Worm (Caenorhabditis elegans) whole organism, young adult: Measurements from ENCODE around the gene K04A8.20.

Experiments
- B0019.2 ChIP-seq: fragments of 200-800 bp; sonication (Bioruptor generic); conservative IDR thresholded peaks from 2 replicates; pipeline ENCODE4 v1.3.6; 2022; ENCODE audit warnings: missing genetic modification reagents, missing genetic modification characterization, missing compliant biosample characterization
- C06A6.2 ChIP-seq: fragments of 200-800 bp; sonication (Bioruptor generic); conservative IDR thresholded peaks from 2 replicates; pipeline ENCODE4 v1.3.6; 2022; ENCODE audit warnings: missing genetic modification characterization, missing compliant biosample characterization
- C17E4.6 ChIP-seq: fragments of 200-800 bp; sonication (Bioruptor generic); IDR thresholded peaks from 2 replicates; pipeline ENCODE4 v1.3.6; 2022; ENCODE audit warnings: missing genetic modification reagents, missing genetic modification characterization, missing compliant biosample characterization
- F33H1.4 ChIP-seq: fragments of 200-800 bp; sonication (Bioruptor generic); IDR thresholded peaks from 2 replicates; pipeline ENCODE4 v1.3.6; 2022; ENCODE audit warnings: missing genetic modification reagents, missing genetic modification characterization, missing compliant biosample characterization
- F37B4.10 ChIP-seq: fragments of 200-800 bp; sonication (Bioruptor generic); IDR thresholded peaks from 2 replicates; pipeline ENCODE4 v1.3.6; 2022; ENCODE audit warnings: missing genetic modification characterization, missing compliant biosample characterization
- F49E8.2 ChIP-seq: sonication (generic microtip); optimal IDR thresholded peaks from 3 replicates; lab custom pipeline; 2017; ENCODE audit warnings: missing genetic modification characterization, mild to moderate bottlenecking, missing compliant biosample characterization, antibody characterized with exemption, moderate library complexity; ENCODE audit not compliant: insufficient read depth
- F55B11.4 ChIP-seq: sonication (generic microtip); optimal IDR thresholded peaks from 2 replicates; lab custom pipeline; 2016; ENCODE audit warnings: missing compliant biosample characterization, missing genetic modification characterization, borderline replicate concordance; ENCODE audit not compliant: insufficient read depth
- Y67H2A.10 ChIP-seq: fragments of 200-800 bp; sonication (Bioruptor generic); conservative IDR thresholded peaks from 2 replicates; pipeline ENCODE4 v1.3.6; 2022; ENCODE audit warnings: missing genetic modification reagents, missing genetic modification characterization, missing compliant biosample characterization
- Y95B8A.8 ChIP-seq: fragments of 200-800 bp; sonication (Bioruptor generic); IDR thresholded peaks from 2 replicates; pipeline ENCODE4 v1.3.6; 2022; ENCODE audit warnings: missing genetic modification reagents, missing genetic modification characterization, missing compliant biosample characterization
- ZK185.1 ChIP-seq: sonication (generic microtip); optimal IDR thresholded peaks from 2 replicates; lab custom pipeline; 2016; ENCODE audit warnings: mild to moderate bottlenecking, missing genetic modification characterization, missing compliant biosample characterization; ENCODE audit not compliant: poor library complexity, severe bottlenecking
- ama-1 ChIP-seq, 3 experiments: fragments of 150-350 bp in 1 of 3; sonication (generic microtip) in 2 of 3; optimal IDR thresholded peaks; 2 replicates each; lab custom pipeline; 2014 to 2018; ENCODE audit warnings: missing biosample characterization in 2 of 3, missing genetic modification characterization in 2 of 3, missing genetic modification reagents in 2 of 3
- aptf-2 ChIP-seq: fragments of 200-800 bp; sonication (Bioruptor generic); conservative IDR thresholded peaks from 2 replicates; pipeline ENCODE4 v1.3.6; 2022; ENCODE audit warnings: missing genetic modification reagents, missing genetic modification characterization, missing compliant biosample characterization
- athp-1 ChIP-seq: sonication (generic microtip); optimal IDR thresholded peaks from 2 replicates; lab custom pipeline; 2017; ENCODE audit warnings: mild to moderate bottlenecking, missing genetic modification characterization, missing compliant biosample characterization
- attf-6 ChIP-seq: fragments of 200-800 bp; sonication (Bioruptor generic); IDR thresholded peaks from 2 replicates; pipeline ENCODE4 v1.3.6; 2022; ENCODE audit warnings: missing genetic modification reagents, missing genetic modification characterization, missing compliant biosample characterization
- bed-2 ChIP-seq: fragments of 200-800 bp; sonication (Bioruptor generic); IDR thresholded peaks from 2 replicates; pipeline ENCODE4 v1.3.6; 2022; ENCODE audit warnings: missing genetic modification reagents, missing genetic modification characterization, missing compliant biosample characterization
- ccch-3 ChIP-seq: fragments of 200-800 bp; sonication (Bioruptor generic); optimal IDR thresholded peaks from 2 replicates; lab custom pipeline; 2018; ENCODE audit warnings: mild to moderate bottlenecking, missing genetic modification characterization, missing compliant biosample characterization
- ceh-100 ChIP-seq: fragments of 200-800 bp; sonication (Bioruptor generic); IDR thresholded peaks from 2 replicates; pipeline ENCODE4 v1.3.6; 2022; ENCODE audit warnings: missing genetic modification reagents, missing genetic modification characterization, missing compliant biosample characterization
- ceh-27 ChIP-seq: fragments of 200-800 bp; sonication (Bioruptor generic); optimal IDR thresholded peaks from 2 replicates; lab custom pipeline; 2018; ENCODE audit warnings: mild to moderate bottlenecking, missing genetic modification characterization, moderate library complexity, missing compliant biosample characterization
- ceh-79 ChIP-seq: sonication (generic microtip); optimal IDR thresholded peaks from 2 replicates; lab custom pipeline; 2017; ENCODE audit warnings: mild to moderate bottlenecking, missing genetic modification characterization, missing compliant biosample characterization
- dpff-1 ChIP-seq: sonication (generic microtip); optimal IDR thresholded peaks from 2 replicates; lab custom pipeline; 2017; ENCODE audit warnings: mild to moderate bottlenecking, missing genetic modification characterization, missing compliant biosample characterization
- dpl-1 ChIP-seq: fragments of 150-350 bp; optimal IDR thresholded peaks from 2 replicates; lab custom pipeline; 2014; ENCODE audit warnings: missing biosample characterization, missing genetic modification reagents, missing genetic modification characterization
- egrh-3 ChIP-seq: fragments of 200-800 bp; sonication (Bioruptor generic); IDR thresholded peaks from 2 replicates; pipeline ENCODE4 v1.3.6; 2022; ENCODE audit warnings: missing genetic modification reagents, missing genetic modification characterization, missing compliant biosample characterization
- gei-17 ChIP-seq: fragments of 200-800 bp; sonication (Bioruptor generic); optimal IDR thresholded peaks from 2 replicates; lab custom pipeline; 2018; ENCODE audit warnings: mild to moderate bottlenecking, missing genetic modification characterization, missing compliant biosample characterization
- hlh-12 ChIP-seq: sonication (generic microtip); optimal IDR thresholded peaks from 2 replicates; lab custom pipeline; 2016; ENCODE audit warnings: missing genetic modification characterization, missing compliant biosample characterization
- hsf-1 ChIP-seq: fragments of 200-800 bp; sonication (Bioruptor generic); IDR thresholded peaks from 2 replicates; pipeline ENCODE4 v1.3.6; 2022; ENCODE audit warnings: missing genetic modification reagents, missing genetic modification characterization, missing compliant biosample characterization
- lag-1 ChIP-seq: fragments of 200-800 bp; sonication (Bioruptor generic); IDR thresholded peaks from 2 replicates; pipeline ENCODE4 v1.3.6; 2022; ENCODE audit warnings: missing genetic modification reagents, missing genetic modification characterization, missing compliant biosample characterization
- lin-26 ChIP-seq: fragments of 200-800 bp; sonication (Bioruptor generic); IDR thresholded peaks from 2 replicates; pipeline ENCODE4 v1.3.6; 2022; ENCODE audit warnings: missing genetic modification reagents, missing genetic modification characterization, missing compliant biosample characterization
- lsy-27 ChIP-seq: sonication (generic microtip); optimal IDR thresholded peaks from 2 replicates; lab custom pipeline; 2017; ENCODE audit warnings: missing genetic modification characterization, mild to moderate bottlenecking, missing compliant biosample characterization, antibody characterized with exemption, missing genotype, borderline replicate concordance; ENCODE audit not compliant: insufficient read depth
- madf-10 ChIP-seq: sonication (generic microtip); optimal IDR thresholded peaks from 2 replicates; lab custom pipeline; 2016; ENCODE audit warnings: mild to moderate bottlenecking, missing genetic modification characterization, missing compliant biosample characterization
- mcd-1 ChIP-seq: fragments of 200-800 bp; sonication (Bioruptor generic); IDR thresholded peaks from 2 replicates; pipeline ENCODE4 v1.3.6; 2022; ENCODE audit warnings: missing genetic modification reagents, missing genetic modification characterization, missing compliant biosample characterization
- mel-28 ChIP-seq: sonication (generic microtip); optimal IDR thresholded peaks from 2 replicates; lab custom pipeline; 2016; ENCODE audit warnings: borderline replicate concordance, mild to moderate bottlenecking, missing genetic modification characterization, missing compliant biosample characterization
- mes-4 ChIP-seq: sonication (generic microtip); optimal IDR thresholded peaks from 2 replicates; lab custom pipeline; 2016; ENCODE audit warnings: missing genotype, missing genetic modification characterization, missing compliant biosample characterization
- nhr-27 ChIP-seq: fragments of 200-800 bp; sonication (Bioruptor generic); optimal IDR thresholded peaks from 2 replicates; lab custom pipeline; 2018; ENCODE audit warnings: mild to moderate bottlenecking, missing genetic modification characterization, moderate library complexity, missing compliant biosample characterization
- nhr-90 ChIP-seq: sonication (generic microtip); optimal IDR thresholded peaks from 2 replicates; lab custom pipeline; 2016; ENCODE audit warnings: missing genotype, mild to moderate bottlenecking, missing genetic modification characterization, missing compliant biosample characterization
- pbrm-1 ChIP-seq: fragments of 200-800 bp; sonication (Bioruptor generic); IDR thresholded peaks from 2 replicates; pipeline ENCODE4 v1.3.6; 2022; ENCODE audit warnings: missing genetic modification reagents, missing genetic modification characterization, missing compliant biosample characterization
- pha-4 ChIP-seq: fragments of 150-350 bp; sonication (generic microtip); optimal IDR thresholded peaks from 2 replicates; lab custom pipeline; 2014; ENCODE audit warnings: missing biosample characterization, missing genetic modification reagents, missing genetic modification characterization
- rec-8 ChIP-seq, 2 experiments: sonication (generic microtip); optimal IDR thresholded peaks; 2 replicates each; lab custom pipeline; 2016; ENCODE audit warnings: mild to moderate bottlenecking in 2 of 2, missing genetic modification characterization in 2 of 2, missing genetic modification reagents in 2 of 2, missing genotype in 2 of 2, missing biosample characterization in 1 of 2, missing compliant biosample characterization in 1 of 2, moderate library complexity in 1 of 2
- rpc-1 ChIP-seq, 2 experiments: fragments of 150-350 bp in 1 of 2; sonication (generic microtip) in 1 of 2; optimal IDR thresholded peaks; 2 replicates each; lab custom pipeline; 2014 to 2018; ENCODE audit warnings: missing biosample characterization in 1 of 2, missing genetic modification characterization in 1 of 2, missing genetic modification reagents in 1 of 2, missing genotype in 1 of 2
- sdz-38 ChIP-seq: sonication (generic microtip); optimal IDR thresholded peaks from 2 replicates; lab custom pipeline; 2016; ENCODE audit warnings: missing genotype, missing genetic modification characterization, missing compliant biosample characterization
- sea-2 ChIP-seq: fragments of 200-800 bp; sonication (Bioruptor generic); IDR thresholded peaks from 2 replicates; pipeline ENCODE4 v1.3.6; 2022; ENCODE audit warnings: missing genetic modification characterization, missing compliant biosample characterization
- snpc-3.4 ChIP-seq: sonication (generic microtip); optimal IDR thresholded peaks from 2 replicates; lab custom pipeline; 2017; ENCODE audit warnings: missing genetic modification characterization, mild to moderate bottlenecking, missing compliant biosample characterization, antibody characterized with exemption, moderate library complexity, missing genotype, missing genetic modification reagents
- snpc-4 ChIP-seq, 5 experiments: fragments of 150-350 bp in 1 of 5; sonication (generic microtip) in 4 of 5; optimal IDR thresholded peaks; 2 replicates each; lab custom pipeline; 2014 to 2018; ENCODE audit warnings: missing genetic modification characterization in 5 of 5, missing biosample characterization in 3 of 5, antibody characterized with exemption in 2 of 5, mild to moderate bottlenecking in 2 of 5, missing compliant biosample characterization in 2 of 5, missing genotype in 2 of 5, moderate library complexity in 2 of 5, missing genetic modification reagents in 1 of 5
- tbp1 ChIP-seq: fragments of 200-800 bp; sonication (Bioruptor generic); optimal IDR thresholded peaks from 2 replicates; lab custom pipeline; 2018; ENCODE audit warnings: mild to moderate bottlenecking, missing genetic modification characterization, missing compliant biosample characterization
- tlf-1 ChIP-seq: fragments of 200-800 bp; sonication (Bioruptor generic); optimal IDR thresholded peaks from 2 replicates; lab custom pipeline; 2018; ENCODE audit warnings: mild to moderate bottlenecking, missing genetic modification characterization, missing compliant biosample characterization
- unc-62 ChIP-seq: fragments of 150-350 bp; optimal IDR thresholded peaks from 2 replicates; lab custom pipeline; 2014; ENCODE audit warnings: missing biosample characterization, missing genetic modification reagents, missing genetic modification characterization
- ztf-28 ChIP-seq: fragments of 200-800 bp; sonication (Bioruptor generic); IDR thresholded peaks from 2 replicates; pipeline ENCODE4 v1.3.6; 2022; ENCODE audit warnings: missing genetic modification reagents, missing genetic modification characterization, missing compliant biosample characterization

K04A8.20 gene

DNA sequence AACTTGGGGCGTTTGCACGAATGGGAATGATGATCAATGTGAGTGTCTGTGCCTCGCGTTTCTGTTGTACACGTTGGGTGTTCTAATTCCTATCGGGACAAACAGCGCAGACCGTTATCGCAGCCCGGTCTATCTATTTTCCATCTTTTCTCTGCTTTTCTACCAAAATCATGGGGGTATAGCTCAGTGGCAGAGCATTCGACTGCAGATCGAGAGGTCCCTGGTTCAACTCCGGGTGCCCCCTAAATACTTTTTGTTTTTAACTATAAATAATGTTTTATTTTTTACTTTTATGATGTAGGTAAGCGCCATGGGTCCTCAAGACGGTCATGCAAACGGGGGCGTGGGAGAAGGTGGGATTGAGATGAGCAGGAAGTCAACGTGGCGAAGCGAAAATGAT is 10.3 kb downstream of the K04A8.20 start (continued):
- TF ChIP-seq snpc-4 (GFP tag; optimal IDR thresholded peaks at IDR 0.05; lab: Kevin White, UChicago) (no peak), snpc-4 (tag; optimal IDR thresholded peaks at IDR 0.05; lab: Kevin White, UChicago) (no peak), Y95B8A.8 (GFP tag; lab: Robert Waterston, UW) (0 out of 2 replicates have a peak, but pooled peaks have one; percentile 37), hlh-12 (no peak), F55B11.4 (no peak), lin-26 (GFP tag; lab: Robert Waterston, UW) (peak; percentile 94), ztf-28 (GFP tag; lab: Robert Waterston, UW) (no peak), C06A6.2 (no peak), gei-17 (GFP tag; lab: Kevin White, UChicago) (no peak), F37B4.10 (GFP tag; lab: Robert Waterston, UW) (0 out of 2 replicates have a peak, but pooled peaks have one; percentile 69), egrh-3 (no peak), mel-28 (no peak), lag-1 (no peak), rec-8 (tag; optimal IDR thresholded peaks at IDR 0.05; lab: Kevin White, UChicago) (peak; percentile 69 to 81), nhr-27 (no peak), ccch-3 (GFP tag; lab: Kevin White, UChicago) (no peak), mcd-1 (GFP tag; lab: Robert Waterston, UW) (no peak), madf-10 (peak; percentile 55), Y67H2A.10 (0 out of 2 replicates have a peak, but pooled peaks have one; percentile 19), aptf-2 (GFP tag; lab: Robert Waterston, UW) (no peak), bed-2 (GFP tag; lab: Robert Waterston, UW) (no peak), B0019.2 (GFP tag; lab: Robert Waterston, UW) (peak; percentile 25; the same call in 1 of the 2 replicates), rpc-1 (optimal IDR thresholded peaks at IDR 0.05; lab: Kevin White, UChicago) (peak; percentile 86), rpc-1 (tag; optimal IDR thresholded peaks at IDR 0.05; lab: Kevin White, UChicago) (peak; percentile 92), sdz-38 (tag; lab: Kevin White, UChicago) (no peak), ceh-79 (tag; lab: Kevin White, UChicago) (peak; percentile 48), hsf-1 (GFP tag; lab: Robert Waterston, UW) (0 out of 2 replicates have a peak, but pooled peaks have one; percentile 24), snpc-3.4 (tag; lab: Kevin White, UChicago) (peak; percentile 40), C17E4.6 (GFP tag; lab: Robert Waterston, UW) (no peak), athp-1 (tag; lab: Kevin White, UChicago) (peak; percentile 74), ama-1 (optimal IDR thresholded peaks at IDR 0.05; lab: Kevin White, UChicago) (no peak), ama-1 (GFP tag; optimal IDR thresholded peaks at IDR 0.05; lab: Kevin White, UChicago) (peak; percentile 56 to 87), tbp1 (GFP tag; lab: Kevin White, UChicago) (peak; percentile 87), dpl-1 (GFP tag; lab: Kevin White, UChicago) (no peak), unc-62 (GFP tag; lab: Kevin White, UChicago) (no peak), sea-2 (GFP tag; lab: Robert Waterston, UW) (no peak), lsy-27 (no peak), ceh-27 (no peak), ceh-100 (GFP tag; lab: Robert Waterston, UW) (peak; percentile 49; the same call in 1 of the 2 replicates), ZK185.1 (peak; percentile 41), F49E8.2 (tag; lab: Kevin White, UChicago) (no peak), pha-4 (tag; lab: Kevin White, UChicago) (no peak), tlf-1 (GFP tag; lab: Kevin White, UChicago) (no peak), nhr-90 (tag; lab: Kevin White, UChicago) (peak; percentile 89), attf-6 (GFP tag; lab: Robert Waterston, UW) (no peak), pbrm-1 (GFP tag; lab: Robert Waterston, UW) (no peak), dpff-1 (tag; lab: Kevin White, UChicago) (no peak), F33H1.4 (peak; percentile 43; the same call in 1 of the 2 replicates), mes-4 (tag; lab: Kevin White, UChicago) (peak; percentile 39)
